Worm (Caenorhabditis elegans) whole organism, L3 larva: ENCODE measurements around the gene sri-62.

Source experiments
- aly-2 ChIP-seq: fragments of 150-350 bp; optimal IDR thresholded peaks from 2 replicates; lab custom pipeline; 2014; ENCODE audit warnings: missing biosample characterization, missing genetic modification characterization
- ceh-16 ChIP-seq: sonication (generic microtip); optimal IDR thresholded peaks from 2 replicates; lab custom pipeline; 2017; ENCODE audit warnings: missing biosample characterization, missing genetic modification characterization
- ceh-82 ChIP-seq: fragments of 150-350 bp; optimal IDR thresholded peaks from 2 replicates; lab custom pipeline; 2014; ENCODE audit warnings: missing biosample characterization, missing genetic modification characterization
- hmg-11 ChIP-seq: sonication (generic microtip); optimal IDR thresholded peaks from 2 replicates; lab custom pipeline; 2016; ENCODE audit warnings: missing genetic modification characterization, missing compliant biosample characterization
- jun-1 ChIP-seq: fragments of 150-350 bp; optimal IDR thresholded peaks from 2 replicates; lab custom pipeline; 2014; ENCODE audit warnings: missing biosample characterization, missing genetic modification reagents, missing genetic modification characterization
- mdl-1 ChIP-seq: fragments of 150-350 bp; optimal IDR thresholded peaks from 2 replicates; lab custom pipeline; 2014; ENCODE audit warnings: missing biosample characterization, missing genetic modification characterization
- mml-1 ChIP-seq: fragments of 150-350 bp; sonication (generic microtip); optimal IDR thresholded peaks from 3 replicates; lab custom pipeline; 2014; ENCODE audit warnings: missing biosample characterization, missing genetic modification characterization
- nfya-1 ChIP-seq: sonication (generic microtip); optimal IDR thresholded peaks from 2 replicates; lab custom pipeline; 2017; ENCODE audit warnings: missing genetic modification characterization, mild to moderate bottlenecking, missing compliant biosample characterization, antibody characterized with exemption, moderate library complexity; ENCODE audit not compliant: insufficient read depth
- nhr-237 ChIP-seq: fragments of 150-350 bp; optimal IDR thresholded peaks from 2 replicates; lab custom pipeline; 2014; ENCODE audit warnings: missing biosample characterization, missing genetic modification characterization
- nhr-43 ChIP-seq: sonication (generic microtip); optimal IDR thresholded peaks from 2 replicates; lab custom pipeline; 2016; ENCODE audit warnings: mild to moderate bottlenecking, missing genetic modification characterization, missing compliant biosample characterization; ENCODE audit not compliant: poor library complexity, severe bottlenecking
- nhr-77 ChIP-seq: fragments of 150-350 bp; optimal IDR thresholded peaks from 2 replicates; lab custom pipeline; 2014; ENCODE audit warnings: missing biosample characterization, missing genetic modification characterization
- pha-4 ChIP-seq: fragments of 150-350 bp; optimal IDR thresholded peaks from 2 replicates; lab custom pipeline; 2014; ENCODE audit warnings: missing biosample characterization, missing genetic modification reagents, missing genetic modification characterization
- skn-1 ChIP-seq: fragments of 150-350 bp; optimal IDR thresholded peaks from 2 replicates; lab custom pipeline; 2014; ENCODE audit warnings: missing biosample characterization, missing genetic modification characterization
- snpc-4 ChIP-seq: fragments of 150-350 bp; optimal IDR thresholded peaks from 2 replicates; lab custom pipeline; 2014; ENCODE audit warnings: missing biosample characterization, missing genetic modification characterization
- unc-39 ChIP-seq: sonication (generic microtip); optimal IDR thresholded peaks from 4 replicates; lab custom pipeline; 2017; ENCODE audit warnings: missing biosample characterization, missing genetic modification characterization
- ztf-11 ChIP-seq: fragments of 150-350 bp; optimal IDR thresholded peaks from 2 replicates; lab custom pipeline; 2014; ENCODE audit warnings: missing biosample characterization, missing genetic modification characterization

Gene sri-62

DNA sequence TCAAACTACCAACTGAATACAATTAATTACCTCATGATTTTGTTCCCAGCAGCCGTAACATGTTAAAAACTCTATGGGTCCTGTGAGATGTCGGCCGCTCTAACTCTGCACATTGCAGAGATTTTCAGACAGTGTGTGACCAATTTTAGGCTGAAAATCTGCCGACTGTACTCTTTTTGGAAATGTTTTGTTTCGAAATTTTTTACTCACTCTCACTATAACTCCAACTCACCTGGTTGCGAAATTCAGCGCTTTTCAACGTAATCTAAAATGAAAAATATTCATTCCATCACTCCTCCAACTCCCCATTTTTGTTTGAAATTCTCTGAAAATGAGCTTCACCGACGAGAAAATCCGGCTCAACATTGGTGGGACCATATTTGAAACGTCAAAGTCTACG, 48.7 kb downstream of the sri-62 start, which contains the start of the genes F22E5.13 and F22E5.6:
F22E5.13 (minus strand) TSS at position 101 of the 400 bp plus-strand sequence.
F22E5.6 (plus strand) TSS at position 297 of the 400 bp plus-strand sequence.
- no peak for TF ChIP-seq mdl-1 (tag; lab: Kevin White, UChicago)

DNA sequence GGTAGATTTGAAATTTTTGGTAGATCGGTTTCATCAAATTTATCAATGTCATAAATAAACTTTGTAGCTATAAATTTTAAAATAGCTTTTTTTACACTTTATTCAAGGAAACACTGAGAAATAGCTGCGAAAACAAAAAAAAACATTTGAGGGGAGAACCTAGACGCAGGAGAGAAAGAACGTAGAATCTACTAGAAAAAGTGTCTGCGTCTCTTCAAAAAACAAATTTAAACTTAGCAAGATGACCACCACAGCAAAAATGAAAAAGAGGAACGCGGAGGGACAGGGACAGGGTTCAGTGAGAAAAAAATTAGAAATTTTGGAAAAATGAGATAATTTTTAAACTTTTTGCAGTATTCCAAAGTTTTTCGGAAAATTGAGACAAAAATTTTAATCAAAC, 49.3 kb downstream of the sri-62 start:
- TF ChIP-seq nhr-43 (tag; lab: Kevin White, UChicago) (no peak), pha-4 (peak; percentile 43), nhr-77 (no peak), nfya-1 (peak; percentile 51), unc-39 (no peak), ceh-16 (tag; lab: Kevin White, UChicago) (no peak), ceh-82 (tag; lab: Kevin White, UChicago) (no peak), skn-1 (tag; lab: Kevin White, UChicago) (no peak), snpc-4 (tag; lab: Kevin White, UChicago) (peak; percentile 7), mml-1 (no peak), aly-2 (tag; lab: Kevin White, UChicago) (no peak), jun-1 (tag; lab: Kevin White, UChicago) (no peak), nhr-237 (no peak), ztf-11 (no peak), hmg-11 (peak; percentile 34)
